Fruit fly (Drosophila melanogaster): ENCODE measurements around the gene kst.

The kst gene

dm6 chr3L:3334784-3335183 lies 1.9 kb upstream of the kst start, which contains the start of gene CG14969 (continued):
- TF ChIP-seq Elba2 (GFP tag; optimal IDR thresholded peaks at IDR 0.05) (no peak), CG12299 (tag; optimal IDR thresholded peaks at IDR 0.05) (no peak), peb (GFP tag; IDR thresholded peaks at IDR 0.05) (no peak), croc (GFP tag; conservative IDR thresholded peaks at IDR 0.05) (no peak), CG6175 (GFP tag; IDR thresholded peaks at IDR 0.05) (no peak), ash1 (GFP tag; optimal IDR thresholded peaks at IDR 0.05) (no peak), CG31441 (GFP tag; IDR thresholded peaks at IDR 0.05) (no peak), unc-4 (GFP tag; IDR thresholded peaks at IDR 0.05; ENCODE audit: partially characterized antibody) (peak; percentile 56), CG14965 (GFP tag; optimal IDR thresholded peaks at IDR 0.05; ENCODE audit: borderline replicate concordance) (no peak), hbn (GFP tag; IDR thresholded peaks at IDR 0.05; ENCODE audit: partially characterized antibody) (peak; percentile 37; the same call in 1 of the 2 replicates), ewg (GFP tag; optimal IDR thresholded peaks at IDR 0.05) (no peak), salm (tag; optimal IDR thresholded peaks at IDR 0.05) (no peak), CG7556 (GFP tag; optimal IDR thresholded peaks at IDR 0.05) (no peak), CG34224 (GFP tag; IDR thresholded peaks at IDR 0.05; ENCODE audit: partially characterized antibody) (peak; percentile 41), eyg (GFP tag; optimal IDR thresholded peaks at IDR 0.05) (no peak), CG1792 (GFP tag; optimal IDR thresholded peaks at IDR 0.05) (no peak), ase (GFP tag; IDR thresholded peaks at IDR 0.05) (no peak), sug (tag; optimal IDR thresholded peaks at IDR 0.05) (no peak), mld (GFP tag; IDR thresholded peaks at IDR 0.05; ENCODE audit: partially characterized antibody) (0 out of 3 replicates have a peak, but pooled peaks have one; percentile 30), CG4360 (GFP tag; IDR thresholded peaks at IDR 0.05) (no peak), Vsx1 (GFP tag; optimal IDR thresholded peaks at IDR 0.05) (no peak), CG1024 (GFP tag; IDR thresholded peaks at IDR 0.05) (no peak), CG32532 (GFP tag; IDR thresholded peaks at IDR 0.05) (no peak), ssp (GFP tag; IDR thresholded peaks at IDR 0.05) (no peak), CG4730 (GFP tag; IDR thresholded peaks at IDR 0.05) (no peak), caup (GFP tag; optimal IDR thresholded peaks at IDR 0.05; ENCODE audit: severe bottlenecking) (no peak), gcm2 (GFP tag; optimal IDR thresholded peaks at IDR 0.05) (no peak), esg (GFP tag; conservative IDR thresholded peaks at IDR 0.05) (no peak), CG10543 (GFP tag; optimal IDR thresholded peaks at IDR 0.05) (no peak), sd (tag; optimal IDR thresholded peaks at IDR 0.05) (no peak), ftz-f1 (GFP tag; optimal IDR thresholded peaks at IDR 0.05) (no peak), CG9817 (tag; optimal IDR thresholded peaks at IDR 0.05) (no peak), vvl (GFP tag; IDR thresholded peaks at IDR 0.05) (peak; percentile 21; the same call in 1 of the 2 replicates), MESR4 (GFP tag; optimal IDR thresholded peaks at IDR 0.05) (peak; percentile 28), so (GFP tag; IDR thresholded peaks at IDR 0.05) (no peak), CTCF (GFP tag; optimal IDR thresholded peaks at IDR 0.05) (no peak), rib (GFP tag; IDR thresholded peaks at IDR 0.05) (no peak), inv (GFP tag; IDR thresholded peaks at IDR 0.05; ENCODE audit: partially characterized antibody) (0 out of 2 replicates have a peak, but pooled peaks have one; percentile 12), CG12769 (tag; optimal IDR thresholded peaks at IDR 0.05) (no peak), tio (GFP tag; optimal IDR thresholded peaks at IDR 0.05) (no peak), row (GFP tag; IDR thresholded peaks at IDR 0.05) (peak; percentile 13; the same call in 1 of the 3 replicates), Myb (GFP tag; optimal IDR thresholded peaks at IDR 0.05) (peak; percentile 41), gfzf (GFP tag; optimal IDR thresholded peaks at IDR 0.05) (peak; percentile 40), ci (GFP tag; IDR thresholded peaks at IDR 0.05) (0 out of 3 replicates have a peak, but pooled peaks have one; percentile 5), pzg (GFP tag; optimal IDR thresholded peaks at IDR 0.05) (peak; percentile 67), Camta (GFP tag; optimal IDR thresholded peaks at IDR 0.05) (no peak), Fer2 (tag; optimal IDR thresholded peaks at IDR 0.05) (no peak), CG2120 (GFP tag; optimal IDR thresholded peaks at IDR 0.05) (peak; percentile 25), dan (GFP tag; IDR thresholded peaks at IDR 0.05) (no peak), CG31365 (tag; optimal IDR thresholded peaks at IDR 0.05) (no peak), Meics (GFP tag; optimal IDR thresholded peaks at IDR 0.05) (no peak), D19B (GFP tag; optimal IDR thresholded peaks at IDR 0.05) (no peak)
